Worm (Caenorhabditis elegans) whole organism, late embryonic: Measurements from ENCODE around the gene C05D11.8.

ENCODE experiments used
- C38D4.7 ChIP-seq: fragments of 200-800 bp; sonication (Bioruptor generic); optimal IDR thresholded peaks from 2 replicates; lab custom pipeline; 2018; ENCODE audit warnings: mild to moderate bottlenecking, missing genetic modification characterization, moderate library complexity, missing compliant biosample characterization
- F13H6.1 ChIP-seq: sonication (generic microtip); optimal IDR thresholded peaks from 2 replicates; lab custom pipeline; 2016; ENCODE audit warnings: missing genetic modification characterization, missing compliant biosample characterization
- K02D7.2 ChIP-seq: sonication (generic microtip); optimal IDR thresholded peaks from 2 replicates; lab custom pipeline; 2017; ENCODE audit warnings: mild to moderate bottlenecking, missing genetic modification characterization, missing compliant biosample characterization
- K09A11.1 ChIP-seq: sonication (generic microtip); optimal IDR thresholded peaks from 2 replicates; lab custom pipeline; 2017; ENCODE audit warnings: antibody characterized with exemption, mild to moderate bottlenecking, missing genetic modification characterization, missing compliant biosample characterization; ENCODE audit not compliant: insufficient read depth
- T23F11.4 ChIP-seq: fragments of 200-800 bp; sonication (Bioruptor generic); optimal IDR thresholded peaks from 2 replicates; lab custom pipeline; 2018; ENCODE audit warnings: mild to moderate bottlenecking, missing genetic modification characterization, missing compliant biosample characterization
- Y22D7AL.16 ChIP-seq: sonication (generic microtip); optimal IDR thresholded peaks from 2 replicates; lab custom pipeline; 2016; ENCODE audit warnings: missing genetic modification characterization, missing compliant biosample characterization
- ahr-1 ChIP-seq: sonication (generic microtip); optimal IDR thresholded peaks from 2 replicates; lab custom pipeline; 2016; ENCODE audit warnings: missing genetic modification characterization, missing compliant biosample characterization
- ama-1 ChIP-seq: fragments of 150-350 bp; optimal IDR thresholded peaks from 2 replicates; lab custom pipeline; 2014
- ceh-2 ChIP-seq: sonication (generic microtip); optimal IDR thresholded peaks from 2 replicates; lab custom pipeline; 2016; ENCODE audit warnings: missing genotype, missing genetic modification characterization, missing compliant biosample characterization
- ceh-24 ChIP-seq: sonication (generic microtip); optimal IDR thresholded peaks from 2 replicates; lab custom pipeline; 2016; ENCODE audit warnings: mild to moderate bottlenecking, missing genetic modification characterization, missing compliant biosample characterization
- ceh-30 ChIP-seq: fragments of 150-350 bp; optimal IDR thresholded peaks from 2 replicates; lab custom pipeline; 2014; ENCODE audit warnings: missing biosample characterization, missing genetic modification characterization
- ceh-31 ChIP-seq: sonication (generic microtip); optimal IDR thresholded peaks from 2 replicates; lab custom pipeline; 2016; ENCODE audit warnings: missing genetic modification characterization, missing compliant biosample characterization
- ceh-45 ChIP-seq: fragments of 200-800 bp; sonication (Bioruptor generic); IDR thresholded peaks from 2 replicates; pipeline ENCODE4 v1.3.6; 2022; ENCODE audit warnings: missing genetic modification reagents, missing genetic modification characterization, missing compliant biosample characterization
- ceh-6 ChIP-seq: fragments of 200-800 bp; sonication (Bioruptor generic); optimal IDR thresholded peaks from 2 replicates; lab custom pipeline; 2018; ENCODE audit warnings: mild to moderate bottlenecking, missing genetic modification characterization, missing compliant biosample characterization
- ceh-9 ChIP-seq: sonication (generic microtip); optimal IDR thresholded peaks from 2 replicates; lab custom pipeline; 2016; ENCODE audit warnings: mild to moderate bottlenecking, missing genetic modification characterization, inconsistent platforms, missing compliant biosample characterization
- che-1 ChIP-seq: sonication (generic microtip); optimal IDR thresholded peaks from 2 replicates; lab custom pipeline; 2016; ENCODE audit warnings: mild to moderate bottlenecking, missing genetic modification characterization, missing compliant biosample characterization
- dve-1 ChIP-seq: sonication (generic microtip); optimal IDR thresholded peaks from 2 replicates; lab custom pipeline; 2017; ENCODE audit warnings: antibody characterized with exemption, mild to moderate bottlenecking, missing genetic modification characterization, missing compliant biosample characterization
- elt-2 ChIP-seq: sonication (generic microtip); optimal IDR thresholded peaks from 2 replicates; lab custom pipeline; 2016; ENCODE audit warnings: missing genetic modification reagents, missing genetic modification characterization, missing compliant biosample characterization
- ets-4 ChIP-seq: sonication (generic microtip); optimal IDR thresholded peaks from 2 replicates; lab custom pipeline; 2016; ENCODE audit warnings: missing genetic modification characterization, missing compliant biosample characterization
- fax-1 ChIP-seq: sonication (generic microtip); optimal IDR thresholded peaks from 2 replicates; lab custom pipeline; 2016; ENCODE audit warnings: missing genotype, missing genetic modification characterization, missing compliant biosample characterization
- gmeb-2 ChIP-seq: sonication (generic microtip); optimal IDR thresholded peaks from 2 replicates; lab custom pipeline; 2016; ENCODE audit warnings: missing genetic modification characterization, inconsistent platforms, missing compliant biosample characterization
- hlh-13 ChIP-seq: fragments of 200-800 bp; sonication (Bioruptor generic); optimal IDR thresholded peaks from 2 replicates; lab custom pipeline; 2018; ENCODE audit warnings: mild to moderate bottlenecking, missing genetic modification characterization, missing compliant biosample characterization
- hlh-8 ChIP-seq: sonication (generic microtip); optimal IDR thresholded peaks from 2 replicates; lab custom pipeline; 2016; ENCODE audit warnings: missing genotype, missing genetic modification characterization, missing compliant biosample characterization
- lin-11 ChIP-seq: fragments of 200-800 bp; sonication (Bioruptor generic); optimal IDR thresholded peaks from 2 replicates; lab custom pipeline; 2018; ENCODE audit warnings: mild to moderate bottlenecking, missing genetic modification characterization, missing compliant biosample characterization
- madf-2 ChIP-seq: sonication (generic microtip); optimal IDR thresholded peaks from 2 replicates; lab custom pipeline; 2017; ENCODE audit warnings: missing genetic modification characterization, missing compliant biosample characterization
- mec-3 ChIP-seq: sonication (generic microtip); optimal IDR thresholded peaks from 2 replicates; lab custom pipeline; 2016; ENCODE audit warnings: borderline replicate concordance, missing genetic modification characterization, missing compliant biosample characterization
- nfya-1 ChIP-seq: sonication (generic microtip); optimal IDR thresholded peaks from 2 replicates; lab custom pipeline; 2017; ENCODE audit warnings: missing genetic modification characterization, mild to moderate bottlenecking, missing compliant biosample characterization, antibody characterized with exemption, moderate library complexity
- nhr-11 ChIP-seq: fragments of 150-350 bp; optimal IDR thresholded peaks from 2 replicates; lab custom pipeline; 2014; ENCODE audit warnings: missing biosample characterization, missing genetic modification characterization
- odd-2 ChIP-seq: sonication (generic microtip); optimal IDR thresholded peaks from 2 replicates; lab custom pipeline; 2017; ENCODE audit warnings: antibody characterized with exemption, mild to moderate bottlenecking, missing genetic modification characterization, missing compliant biosample characterization
- pha-2 ChIP-seq: sonication (generic microtip); optimal IDR thresholded peaks from 2 replicates; lab custom pipeline; 2017; ENCODE audit warnings: mild to moderate bottlenecking, missing genetic modification characterization, missing compliant biosample characterization
- pha-4 ChIP-seq: fragments of 150-350 bp; optimal IDR thresholded peaks from 2 replicates; lab custom pipeline; 2018; ENCODE audit warnings: missing biosample characterization, missing genetic modification reagents, missing genetic modification characterization
- pqm-1 ChIP-seq: sonication (generic microtip); optimal IDR thresholded peaks from 2 replicates; lab custom pipeline; 2016; ENCODE audit warnings: missing genetic modification characterization, missing compliant biosample characterization
- pros-1 ChIP-seq: fragments of 150-350 bp; optimal IDR thresholded peaks from 2 replicates; lab custom pipeline; 2014; ENCODE audit warnings: missing biosample characterization, missing genetic modification reagents, missing genetic modification characterization
- ref-2 ChIP-seq: sonication (generic microtip); optimal IDR thresholded peaks from 2 replicates; lab custom pipeline; 2016; ENCODE audit warnings: missing genetic modification characterization, missing compliant biosample characterization
- rnt-1 ChIP-seq: sonication (generic microtip); optimal IDR thresholded peaks from 2 replicates; lab custom pipeline; 2016; ENCODE audit warnings: missing genetic modification characterization, missing compliant biosample characterization
- sdc-2 ChIP-seq: sonication (generic microtip); optimal IDR thresholded peaks from 2 replicates; lab custom pipeline; 2016; ENCODE audit warnings: missing genotype, missing genetic modification characterization, missing compliant biosample characterization
- sox-2 ChIP-seq: fragments of 200-800 bp; sonication (Bioruptor generic); IDR thresholded peaks from 2 replicates; pipeline ENCODE4 v1.3.6; 2022; ENCODE audit warnings: missing genetic modification reagents, missing genetic modification characterization, missing compliant biosample characterization
- tbx-2 ChIP-seq: sonication (generic microtip); optimal IDR thresholded peaks from 2 replicates; lab custom pipeline; 2016; ENCODE audit warnings: missing genetic modification characterization, missing compliant biosample characterization
- tbx-7 ChIP-seq: sonication (generic microtip); optimal IDR thresholded peaks from 2 replicates; lab custom pipeline; 2016; ENCODE audit warnings: missing genotype, missing genetic modification characterization, missing compliant biosample characterization
- unc-3 ChIP-seq, 2 experiments: fragments of 200-800 bp in 1 of 2; sonication (Bioruptor generic) in 1 of 2; sonication (generic microtip) in 1 of 2; conservative IDR thresholded peaks in 1 of 2; optimal IDR thresholded peaks in 1 of 2; 2 replicates each; pipeline versions ENCODE4 v1.3.6 to Lab custom; 2016 to 2022; ENCODE audit warnings: missing compliant biosample characterization in 2 of 2, missing genetic modification characterization in 2 of 2, missing genetic modification reagents in 1 of 2
- unc-42 ChIP-seq: sonication (generic microtip); optimal IDR thresholded peaks from 2 replicates; lab custom pipeline; 2016; ENCODE audit warnings: missing genotype, missing genetic modification characterization, missing compliant biosample characterization

Gene C05D11.8

ce11 chrIII:6427205-6427604 is at the start of gene C05D11.8:
TSS of gene C05D11.8 (minus strand) at chrIII:6427305.
- TF ChIP-seq pqm-1 (tag; lab: Kevin White, UChicago) (no peak), pha-2 (tag; lab: Kevin White, UChicago) (no peak), rnt-1 (tag; lab: Kevin White, UChicago) (no peak)

DNA sequence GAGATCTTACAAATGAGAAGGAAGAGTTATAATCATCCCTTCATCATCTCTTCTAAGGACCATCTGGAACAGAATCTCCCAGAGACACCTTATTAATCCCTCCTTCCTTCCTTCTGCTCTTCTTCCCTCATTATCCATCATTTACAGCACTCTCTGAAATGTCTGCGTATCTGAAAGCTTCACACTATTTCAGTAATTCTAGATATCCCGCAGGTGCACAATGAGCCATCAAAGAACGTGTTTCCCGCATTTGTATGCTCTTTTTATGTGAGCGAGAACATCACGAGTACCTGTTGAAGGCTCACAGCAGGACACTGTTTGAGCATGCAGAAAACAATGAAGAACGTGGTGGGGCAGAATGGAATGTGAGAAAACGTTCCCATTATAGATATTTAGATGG is 49.3 kb upstream of the C05D11.8 start:
- TF ChIP-seq ceh-2 (no peak), odd-2 (tag; lab: Kevin White, UChicago) (no peak), pros-1 (tag; lab: Kevin White, UChicago) (no peak), ceh-30 (tag; lab: Kevin White, UChicago) (no peak), ref-2 (tag; lab: Kevin White, UChicago) (peak; percentile 71), pha-2 (tag; lab: Kevin White, UChicago) (no peak), madf-2 (tag; lab: Kevin White, UChicago) (no peak), ceh-6 (GFP tag; lab: Kevin White, UChicago) (no peak), F13H6.1 (tag; lab: Kevin White, UChicago) (no peak)

DNA sequence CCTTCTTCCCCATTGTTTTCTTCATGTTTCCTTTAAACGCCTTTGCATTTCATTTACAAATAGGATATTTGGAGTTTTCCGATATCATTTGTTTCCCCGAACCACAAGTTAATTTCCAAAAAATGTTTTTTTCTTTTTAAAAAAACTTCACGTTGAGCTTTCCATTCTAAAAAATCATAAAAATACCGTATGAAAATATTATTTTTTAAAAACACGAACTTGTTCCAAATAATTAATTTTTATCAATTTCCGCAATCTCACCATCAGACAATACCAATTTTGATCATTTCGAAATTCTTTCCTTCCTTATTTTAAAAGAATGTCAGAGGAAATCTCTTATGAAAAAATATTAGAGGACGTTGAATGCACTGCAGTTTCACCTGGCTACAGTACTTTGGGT is 44.3 kb upstream of the C05D11.8 start, which contains the start of gene wht-6:
TSS of gene wht-6 (plus strand) at position 301 of the 400 bp plus-strand sequence.
- TF ChIP-seq tbx-7 (tag; lab: Kevin White, UChicago) (no peak), sdc-2 (tag; lab: Kevin White, UChicago) (no peak), ceh-6 (GFP tag; lab: Kevin White, UChicago) (no peak), lin-11 (tag; lab: Kevin White, UChicago) (no peak), unc-3 (GFP tag; conservative IDR thresholded peaks at IDR 0.05; lab: Robert Waterston, UW) (no peak), unc-3 (tag; optimal IDR thresholded peaks at IDR 0.05; lab: Kevin White, UChicago) (no peak), fax-1 (tag; lab: Kevin White, UChicago) (no peak), nhr-11 (tag; lab: Kevin White, UChicago) (no peak), ceh-9 (tag; lab: Kevin White, UChicago) (no peak), ahr-1 (tag; lab: Kevin White, UChicago) (no peak), mec-3 (no peak), Y22D7AL.16 (tag; lab: Kevin White, UChicago) (no peak), K02D7.2 (tag; lab: Kevin White, UChicago) (no peak), hlh-13 (GFP tag; lab: Kevin White, UChicago) (no peak), rnt-1 (tag; lab: Kevin White, UChicago) (no peak)

- TF ChIP-seq fax-1 (tag; lab: Kevin White, UChicago), result no peak
- TF ChIP-seq C38D4.7 (GFP tag; lab: Kevin White, UChicago), result no peak
- TF ChIP-seq sox-2 (GFP tag; lab: Robert Waterston, UW), result no peak
- no peak for TF ChIP-seq tbx-2 (tag; lab: Kevin White, UChicago)
- TF ChIP-seq gmeb-2, result no peak
- no peak for TF ChIP-seq ama-1
- TF ChIP-seq dve-1, result no peak
- no peak for TF ChIP-seq ceh-31 (tag; lab: Kevin White, UChicago)
- TF ChIP-seq Y22D7AL.16 (tag; lab: Kevin White, UChicago), result no peak
- TF ChIP-seq elt-2 (tag; lab: Kevin White, UChicago), result no peak
- no peak for TF ChIP-seq ceh-2
- no peak for TF ChIP-seq nfya-1
- no peak for TF ChIP-seq ceh-24
- no peak for TF ChIP-seq ahr-1 (tag; lab: Kevin White, UChicago)
Observed at ce11 chrIII:6467005-6467404, 39.9 kb upstream of the C05D11.8 start, which contains the start of gene T26A5.2. TSS of gene T26A5.2 (plus strand) at chrIII:6467305.

DNA sequence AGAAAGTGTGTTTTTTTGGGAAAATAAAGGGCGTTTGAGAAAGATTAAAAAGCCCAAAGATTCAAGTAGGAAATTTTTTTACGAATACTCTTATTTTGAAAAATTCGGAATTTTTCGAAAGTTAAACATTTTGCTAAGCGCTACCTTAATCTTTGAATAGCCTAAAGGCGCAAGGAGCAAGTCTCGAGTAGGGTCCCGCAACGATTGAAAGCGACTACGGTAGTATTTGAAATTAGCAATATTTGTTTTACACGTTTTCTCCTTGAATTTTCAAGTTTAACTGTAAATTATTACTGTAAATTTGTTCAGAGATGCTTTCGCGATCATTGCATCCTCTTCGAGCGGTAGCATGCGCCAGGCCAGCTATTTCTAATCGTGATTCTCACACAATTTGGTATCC is 37.8 kb upstream of the C05D11.8 start, which contains the start of gene nduf-2.2:
TSS of gene nduf-2.2 (plus strand) at position 310 of the 400 bp plus-strand sequence.
- no peak for TF ChIP-seq hlh-8
- TF ChIP-seq ceh-45 (GFP tag; lab: Robert Waterston, UW), result no peak
- no peak for TF ChIP-seq unc-42 (tag; lab: Kevin White, UChicago)
- no peak for TF ChIP-seq che-1 (tag; lab: Kevin White, UChicago)
- no peak for TF ChIP-seq Y22D7AL.16 (tag; lab: Kevin White, UChicago)
- no peak for TF ChIP-seq T23F11.4 (GFP tag; lab: Kevin White, UChicago)
- TF ChIP-seq fax-1 (tag; lab: Kevin White, UChicago), result no peak
- no peak for TF ChIP-seq lin-11 (tag; lab: Kevin White, UChicago)
- TF ChIP-seq sdc-2 (tag; lab: Kevin White, UChicago), result no peak
- no peak for TF ChIP-seq ets-4
- no peak for TF ChIP-seq K09A11.1 (tag; lab: Kevin White, UChicago)
- TF ChIP-seq pha-4 (tag; lab: Kevin White, UChicago), result no peak
- no peak for TF ChIP-seq dve-1
